Fruit fly (Drosophila melanogaster): ENCODE measurements around the gene Hsc70-4.
A peak's percentile ranks its signal among the peaks of the same experiment; 100 is the strongest.

Gene Hsc70-4

DNA sequence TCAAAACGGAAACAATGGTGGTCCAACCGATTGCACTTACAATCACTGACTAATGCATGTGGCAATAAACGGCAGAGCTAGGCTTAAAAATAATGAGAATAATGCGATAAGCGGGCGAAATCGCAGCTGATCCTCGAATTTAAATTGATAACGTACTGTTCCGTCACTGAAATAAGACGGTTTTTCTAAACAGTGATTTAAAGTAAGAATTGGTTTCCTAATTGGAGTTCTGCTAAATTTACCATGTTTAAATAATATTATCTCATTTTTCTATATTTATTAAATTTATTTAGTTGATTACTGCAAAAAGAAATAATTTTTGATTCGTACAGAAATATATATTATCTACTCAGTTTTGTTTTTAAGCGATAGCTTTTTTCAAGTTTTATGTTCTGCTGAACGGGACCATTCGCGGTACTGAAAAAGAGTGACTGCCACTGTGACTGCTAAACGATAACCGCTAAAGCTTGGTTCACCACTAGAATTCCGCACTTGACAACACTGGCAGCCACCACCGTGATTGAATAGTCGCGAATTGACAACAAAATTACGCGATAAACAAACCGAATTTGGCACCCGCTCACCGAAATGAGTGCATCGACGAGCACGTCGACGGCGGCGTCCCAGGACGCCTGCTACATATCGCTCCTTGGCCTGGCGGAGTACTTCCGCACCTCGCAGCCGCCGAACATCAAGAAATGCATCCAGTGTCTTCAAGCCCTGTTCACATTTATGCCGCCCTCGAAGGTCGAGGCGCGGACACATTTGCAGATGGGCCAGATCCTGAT is 33.6 kb upstream of the Hsc70-4 start, which contains the start of the genes Spn88Eb and Mau2 (continued):
- TF ChIP-seq CG13424 (tag; optimal IDR thresholded peaks at IDR 0.05) = peak; percentile 60
- TF ChIP-seq caup (GFP tag; optimal IDR thresholded peaks at IDR 0.05; ENCODE audit: severe bottlenecking) = peak; percentile 67
- TF ChIP-seq CG14050 (GFP tag; IDR thresholded peaks at IDR 0.05) = peak; percentile 34; the same call in 2 of the 3 replicates
- TF ChIP-seq CG4424 (GFP tag; optimal IDR thresholded peaks at IDR 0.05) = peak; percentile 70
- no peak; the same call in 2 of the 3 replicates for TF ChIP-seq zen2 (GFP tag; IDR thresholded peaks at IDR 0.05; ENCODE audit: partially characterized antibody)
- TF ChIP-seq Side (GFP tag; optimal IDR thresholded peaks at IDR 0.05) = peak; percentile 20
- TF ChIP-seq CG6813 (GFP tag; optimal IDR thresholded peaks at IDR 0.05) = no peak
- TF ChIP-seq Drgx (GFP tag; IDR thresholded peaks at IDR 0.05) = peak; percentile 37; the same call in 1 of the 2 replicates
- TF ChIP-seq Spps (tag; optimal IDR thresholded peaks at IDR 0.05) = no peak
- no peak for TF ChIP-seq pros (GFP tag; optimal IDR thresholded peaks at IDR 0.05)
- peak; percentile 24; the same call in 1 of the 2 replicates for TF ChIP-seq Awh (GFP tag; IDR thresholded peaks at IDR 0.05)
- peak; percentile 43 for TF ChIP-seq CG1602 (GFP tag; optimal IDR thresholded peaks at IDR 0.05)
- TF ChIP-seq CG32772 (GFP tag; IDR thresholded peaks at IDR 0.05) = peak; percentile 57; the same call in 1 of the 2 replicates
- TF ChIP-seq Hmx (GFP tag; optimal IDR thresholded peaks at IDR 0.05) = no peak
- TF ChIP-seq her (GFP tag; optimal IDR thresholded peaks at IDR 0.05) = peak; percentile 52
- no peak for TF ChIP-seq CG11504 (tag; optimal IDR thresholded peaks at IDR 0.05)
- peak; percentile 69 for TF ChIP-seq Aef1 (GFP tag; IDR thresholded peaks at IDR 0.05)
- no peak for TF ChIP-seq eve (GFP tag; optimal IDR thresholded peaks at IDR 0.05)
- no peak for TF ChIP-seq nerfin-1 (tag; optimal IDR thresholded peaks at IDR 0.05)
- TF ChIP-seq phol (tag; optimal IDR thresholded peaks at IDR 0.05) = peak; percentile 64
- peak; percentile 88 for TF ChIP-seq pzg (GFP tag; optimal IDR thresholded peaks at IDR 0.05)
- no peak for TF ChIP-seq h (optimal IDR thresholded peaks at IDR 0.05)
- peak; percentile 68 for TF ChIP-seq stwl (tag; optimal IDR thresholded peaks at IDR 0.05)
- TF ChIP-seq E2f2 (GFP tag; IDR thresholded peaks at IDR 0.05) = peak; percentile 47; the same call in 1 of the 2 replicates
- TF ChIP-seq CG10654 (GFP tag; optimal IDR thresholded peaks at IDR 0.05) = peak; percentile 34
- TF ChIP-seq bsh (GFP tag; optimal IDR thresholded peaks at IDR 0.05) = peak in 1 of 2 experiments; percentile 46
- TF ChIP-seq CG2202 (tag; optimal IDR thresholded peaks at IDR 0.05) = no peak
- no peak for TF ChIP-seq cwo (GFP tag; optimal IDR thresholded peaks at IDR 0.05)
- peak; percentile 18 for TF ChIP-seq CG13775 (GFP tag; optimal IDR thresholded peaks at IDR 0.05)
- no peak for TF ChIP-seq CG12744 (GFP tag; optimal IDR thresholded peaks at IDR 0.05)
- 0 out of 2 replicates have a peak, but pooled peaks have one; percentile 24 for TF ChIP-seq Ada2b (GFP tag; IDR thresholded peaks at IDR 0.05)
- peak; percentile 38 for TF ChIP-seq Six4 (GFP tag; optimal IDR thresholded peaks at IDR 0.05)
- peak; percentile 11; the same call in 1 of the 3 replicates for TF ChIP-seq mld (GFP tag; IDR thresholded peaks at IDR 0.05; ENCODE audit: partially characterized antibody)
- TF ChIP-seq CG9215 (GFP tag; IDR thresholded peaks at IDR 0.05) = peak; percentile 76
- TF ChIP-seq CG12769 (tag; optimal IDR thresholded peaks at IDR 0.05) = no peak
- TF ChIP-seq Tbp (GFP tag; optimal IDR thresholded peaks at IDR 0.05) = no peak
- peak; percentile 79 for TF ChIP-seq CG13287 (GFP tag; IDR thresholded peaks at IDR 0.05; ENCODE audit: partially characterized antibody)
- no peak; the same call in 1 of the 2 replicates for TF ChIP-seq toy (GFP tag; IDR thresholded peaks at IDR 0.05)
- no peak for TF ChIP-seq scrt (GFP tag; optimal IDR thresholded peaks at IDR 0.05)
- no peak for TF ChIP-seq dmrt11E (tag; optimal IDR thresholded peaks at IDR 0.05)
- TF ChIP-seq croc (GFP tag; conservative IDR thresholded peaks at IDR 0.05) = peak; percentile 56; the same call in 2 of the 3 replicates
- TF ChIP-seq CG9817 (tag; optimal IDR thresholded peaks at IDR 0.05) = peak; percentile 71
- no peak; the same call in 1 of the 2 replicates for TF ChIP-seq ro (GFP tag; IDR thresholded peaks at IDR 0.05)
- TF ChIP-seq CG1233 (GFP tag; optimal IDR thresholded peaks at IDR 0.05) = peak; percentile 43
- TF ChIP-seq Asciz (GFP tag; optimal IDR thresholded peaks at IDR 0.05) = no peak
- peak; percentile 51 for TF ChIP-seq mirr (GFP tag; optimal IDR thresholded peaks at IDR 0.05)
- peak; percentile 70 for TF ChIP-seq CG34376 (GFP tag; optimal IDR thresholded peaks at IDR 0.05)
- peak; percentile 60 for TF ChIP-seq CG1024 (GFP tag; IDR thresholded peaks at IDR 0.05)
